Fruit fly (Drosophila melanogaster) Kc167 (cell line): ENCODE measurements around the gene CG34278.

Experiments used
- psq ChIP-seq: fragments of >200 bp; optimal IDR thresholded peaks from 2 replicates; lab custom pipeline; 2017; ENCODE audit warnings: missing external identifiers
- ttk ChIP-seq: sonication (Bioruptor generic); optimal IDR thresholded peaks from 2 replicates; lab custom pipeline; 2017; ENCODE audit warnings: missing external identifiers

DNA sequence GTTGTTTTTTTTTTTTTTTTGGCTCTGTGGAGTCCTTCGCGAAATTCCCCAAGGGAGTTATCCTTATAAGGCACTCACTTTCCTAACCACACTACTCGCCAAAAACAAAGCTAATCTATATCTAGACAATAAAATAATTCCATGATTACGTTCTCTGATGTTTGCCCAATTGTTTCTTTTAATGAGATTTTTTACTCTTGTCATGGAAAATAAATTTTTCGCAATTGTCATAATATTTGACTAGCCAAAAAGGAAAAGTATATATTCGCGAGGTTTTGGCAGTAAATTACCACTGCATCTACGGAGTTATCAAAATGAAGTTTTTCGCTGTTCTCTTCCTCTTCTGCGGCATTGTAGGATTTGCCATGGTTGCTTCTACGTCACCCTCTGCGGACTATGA, at the start of gene CG34278:
- TF ChIP-seq psq (lab: Kevin White, UChicago) (no peak), ttk (lab: Kevin White, UChicago) (no peak)
